Fruit fly (Drosophila melanogaster): Measurements from ENCODE around the gene nac.

DNA sequence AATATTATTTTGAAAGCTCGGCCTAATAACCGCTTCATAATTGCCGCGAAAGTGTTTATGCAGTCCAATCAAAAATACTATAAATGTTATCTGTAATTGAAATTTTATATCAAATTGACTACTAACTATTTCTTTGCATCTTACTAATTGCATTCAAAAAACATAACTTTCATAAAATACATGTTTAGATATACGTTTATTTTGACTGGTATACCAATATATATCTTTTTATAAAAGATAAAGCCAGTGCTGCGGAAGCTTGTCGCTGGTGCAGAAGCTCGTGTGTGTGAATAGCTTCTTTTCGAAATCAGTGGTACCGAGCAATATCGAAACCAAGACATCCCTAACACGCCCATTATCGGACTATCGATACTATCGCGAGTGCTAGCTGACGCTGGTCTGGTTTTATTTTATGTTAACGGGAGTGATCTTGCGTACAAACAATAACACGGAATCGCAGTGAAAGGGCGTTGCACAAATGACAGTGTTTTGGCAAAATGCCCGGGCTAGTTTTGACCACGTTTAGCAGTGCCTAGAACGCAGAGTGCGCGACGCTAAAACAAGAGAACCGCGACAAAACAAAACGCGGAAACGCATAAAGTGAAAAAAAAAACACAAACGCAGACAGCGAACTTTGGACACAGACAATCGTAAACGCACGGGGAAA, 45.8 kb upstream of the nac start, which contains the start of gene Atg13:
- TF ChIP-seq Sin3A (optimal IDR thresholded peaks at IDR 0.05) (no peak), psq (optimal IDR thresholded peaks at IDR 0.05) (no peak), h (optimal IDR thresholded peaks at IDR 0.05) (no peak), ttk (optimal IDR thresholded peaks at IDR 0.05) (no peak)

Measured in Kc167 (cell line).